Worm (Caenorhabditis elegans) whole organism, L4 larva: ENCODE data around the gene gyg-1.

Experiments
- R02D3.7 ChIP-seq: fragments of 150-350 bp; sonication (generic microtip); optimal IDR thresholded peaks from 3 replicates; lab custom pipeline; 2014; ENCODE audit warnings: missing biosample characterization, missing genetic modification characterization
- aly-2 ChIP-seq: sonication (generic microtip); optimal IDR thresholded peaks from 2 replicates; lab custom pipeline; 2018; ENCODE audit warnings: missing biosample characterization, missing genetic modification characterization
- ceh-62 ChIP-seq: sonication (generic microtip); optimal IDR thresholded peaks from 2 replicates; lab custom pipeline; 2017; ENCODE audit warnings: missing biosample characterization, missing genetic modification characterization
- hif-1 ChIP-seq, 2 experiments: sonication (generic microtip); optimal IDR thresholded peaks; 2 replicates each; lab custom pipeline; 2016 to 2017; ENCODE audit warnings: missing compliant biosample characterization in 2 of 2, missing genetic modification characterization in 2 of 2, missing genetic modification reagents in 2 of 2, missing genotype in 2 of 2, mild to moderate bottlenecking in 1 of 2
- madf-5 ChIP-seq, 2 experiments: fragments of 200-800 bp; sonication (Bioruptor generic); IDR thresholded peaks; 2 replicates each; pipeline ENCODE4 v1.3.6; 2022; ENCODE audit warnings: missing compliant biosample characterization in 2 of 2, missing genetic modification characterization in 2 of 2
- nhr-237 ChIP-seq: sonication (generic microtip); optimal IDR thresholded peaks from 2 replicates; lab custom pipeline; 2017; ENCODE audit warnings: missing biosample characterization, missing genetic modification characterization
- snpc-4 ChIP-seq: fragments of 150-350 bp; optimal IDR thresholded peaks from 2 replicates; lab custom pipeline; 2014; ENCODE audit warnings: missing biosample characterization, missing genetic modification characterization

DNA sequence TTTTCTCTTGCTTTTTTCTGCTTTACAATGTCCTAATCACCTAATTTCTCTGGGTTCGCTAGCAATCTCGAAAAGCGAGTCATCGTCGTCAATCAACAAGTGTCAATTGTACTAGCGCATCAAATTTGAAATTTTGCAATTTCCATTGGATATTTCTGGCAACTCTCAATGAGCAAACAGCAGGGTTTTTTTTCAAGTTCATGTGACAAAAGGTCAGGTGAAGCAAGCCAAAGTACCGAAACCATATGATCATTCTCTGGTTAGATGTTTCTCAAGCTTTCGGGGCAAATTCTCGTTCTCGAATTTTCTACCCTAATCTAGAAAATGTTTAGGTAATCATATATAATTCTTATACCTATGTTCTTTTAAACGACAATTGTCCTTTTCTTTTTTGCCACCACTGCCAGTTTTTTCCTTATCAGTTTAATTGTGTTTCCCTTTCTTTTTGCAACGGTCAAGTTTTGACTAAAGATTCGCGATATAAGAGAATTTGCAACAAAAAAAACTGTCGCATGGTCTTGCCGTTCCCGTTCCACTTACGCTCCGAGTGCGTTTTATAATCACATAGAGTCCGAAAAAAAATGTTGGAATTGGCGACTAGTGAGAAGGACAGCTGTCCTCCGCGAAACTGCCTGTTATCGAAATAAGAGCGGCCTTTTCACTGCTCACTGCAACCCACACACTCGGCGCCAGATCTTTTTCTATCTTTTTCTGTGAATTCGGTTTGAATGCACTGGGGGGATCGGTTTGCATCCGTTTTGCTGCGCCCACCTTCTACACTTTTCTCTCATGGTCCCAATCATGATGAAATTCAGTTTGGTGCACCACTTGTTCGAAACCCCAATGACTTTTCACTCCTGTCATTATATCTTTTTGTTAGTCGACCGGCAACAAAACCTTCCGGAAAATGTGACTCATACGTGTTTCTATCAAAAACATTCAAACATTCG is 858 bp upstream of the gyg-1 start:
- TF ChIP-seq hif-1 (tag; optimal IDR thresholded peaks at IDR 0.05; lab: Kevin White, UChicago) (no peak), ceh-62 (tag; lab: Kevin White, UChicago) (no peak), snpc-4 (tag; lab: Kevin White, UChicago) (no peak), nhr-237 (no peak), madf-5 (GFP tag; IDR thresholded peaks at IDR 0.05; lab: Robert Waterston, UW) (no peak), R02D3.7 (tag; lab: Kevin White, UChicago) (no peak), aly-2 (no peak)
